Worm (Caenorhabditis elegans): ENCODE measurements around the gene F53A2.3.

DNA sequence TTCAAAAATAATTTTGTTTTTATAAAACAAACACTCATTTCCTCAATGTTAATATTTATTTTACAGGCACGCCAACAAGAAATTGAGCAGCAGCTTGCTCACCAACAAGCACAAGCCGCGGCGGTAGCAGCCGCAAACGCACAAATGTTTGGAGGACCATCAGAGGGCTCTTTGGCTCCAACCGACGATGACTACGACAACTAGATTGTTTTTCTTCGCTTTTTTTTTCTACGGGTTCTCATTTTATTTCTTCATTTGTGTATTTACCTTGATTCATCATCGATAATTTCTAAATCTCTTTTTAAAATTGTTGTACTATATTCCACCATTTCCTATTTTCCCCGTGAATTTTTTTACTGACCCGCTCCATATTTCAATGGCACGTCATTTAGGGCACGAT, 3.5 kb upstream of the F53A2.3 start, which contains the start of gene ife-1:
- TF ChIP-seq ama-1 (optimal IDR thresholded peaks at IDR 0.05): no peak
- no peak for TF ChIP-seq ZK546.5 (tag; optimal IDR thresholded peaks at IDR 0.05)
- TF ChIP-seq ceh-82 (tag; optimal IDR thresholded peaks at IDR 0.05): no peak
- TF ChIP-seq unc-62 (GFP tag; optimal IDR thresholded peaks at IDR 0.05): no peak
- no peak for TF ChIP-seq nfya-1 (tag; optimal IDR thresholded peaks at IDR 0.05; ENCODE audit: insufficient read depth)
- TF ChIP-seq nhr-12 (tag; optimal IDR thresholded peaks at IDR 0.05): no peak
- no peak for TF ChIP-seq egl-5 (tag; optimal IDR thresholded peaks at IDR 0.05)
- no peak for TF ChIP-seq tbx-2 (tag; optimal IDR thresholded peaks at IDR 0.05)
